Worm (Caenorhabditis elegans): ENCODE results near the gene W09G12.6.
"Not testable (repeated sequence)": the region's sequence is repeated elsewhere in the genome, so short reads cannot be mapped to it uniquely, and the experiment has no call there.

W09G12.6 gene

ce11 chrIV:1231589-1231988, at the start of gene W09G12.6:
W09G12.6 (plus strand) TSS chrIV:1231889.
- TF ChIP-seq blmp-1 (tag; optimal IDR thresholded peaks at IDR 0.05), result no peak
- no peak for TF ChIP-seq elt-3 (tag; optimal IDR thresholded peaks at IDR 0.05)
- no peak for TF ChIP-seq nhr-28 (tag; optimal IDR thresholded peaks at IDR 0.05)
- TF ChIP-seq ztf-11 (tag; optimal IDR thresholded peaks at IDR 0.05), result no peak
- TF ChIP-seq ceh-83 (GFP tag; optimal IDR thresholded peaks at IDR 0.05), result no peak
- TF ChIP-seq mab-5 (tag; optimal IDR thresholded peaks at IDR 0.05), result no peak
- TF ChIP-seq unc-62 (GFP tag; optimal IDR thresholded peaks at IDR 0.05), result no peak
- TF ChIP-seq pha-4 (tag; optimal IDR thresholded peaks at IDR 0.05), result no peak
- no peak for TF ChIP-seq ceh-43 (GFP tag; optimal IDR thresholded peaks at IDR 0.05)
- no peak for TF ChIP-seq cnd-1 (tag; optimal IDR thresholded peaks at IDR 0.05)
- no peak for TF ChIP-seq unc-120 (tag; optimal IDR thresholded peaks at IDR 0.05; ENCODE audit: poor library complexity, severe bottlenecking)
- TF ChIP-seq sptf-1 (tag; optimal IDR thresholded peaks at IDR 0.05), result no peak
- TF ChIP-seq mep-1 (tag; optimal IDR thresholded peaks at IDR 0.05), result no peak
- no peak for TF ChIP-seq ceh-39 (tag; optimal IDR thresholded peaks at IDR 0.05)
- no peak for TF ChIP-seq flh-1 (GFP tag; optimal IDR thresholded peaks at IDR 0.05)
- TF ChIP-seq M03D4.4 (tag; optimal IDR thresholded peaks at IDR 0.05), result no peak
- no peak for TF ChIP-seq unc-39 (tag; optimal IDR thresholded peaks at IDR 0.05)
- TF ChIP-seq lsy-2 (tag; optimal IDR thresholded peaks at IDR 0.05), result no peak

- TF ChIP-seq sptf-1, pha-4, lsy-2 (tag; optimal IDR thresholded peaks at IDR 0.05): not testable (repeated sequence)
Measured at ce11 chrIV:1182292-1182691, 49.4 kb upstream of the W09G12.6 start, which contains the start of gene rmif-2. rmif-2 (plus strand) TSS chrIV:1182592.

- not testable (repeated sequence) for TF ChIP-seq elt-3 (tag; optimal IDR thresholded peaks at IDR 0.05); ceh-39 (tag; optimal IDR thresholded peaks at IDR 0.05); flh-1 (GFP tag; optimal IDR thresholded peaks at IDR 0.05)
Measured at ce11 chrIV:1187502-1187901, 44.2 kb upstream of the W09G12.6 start, which contains the start of gene mdt-20. mdt-20 (plus strand) TSS chrIV:1187802.

- TF ChIP-seq pha-4 (tag; optimal IDR thresholded peaks at IDR 0.05), result no peak
Measured at ce11 chrIV:1192765-1193164, 38.9 kb upstream of the W09G12.6 start, which contains the start of gene spl-3. spl-3 (plus strand) TSS chrIV:1193065.

- TF ChIP-seq bed-3 (GFP tag; optimal IDR thresholded peaks at IDR 0.05) (no peak), nhr-237 (tag; optimal IDR thresholded peaks at IDR 0.05) (no peak), tbx-8 (GFP tag; optimal IDR thresholded peaks at IDR 0.05) (no peak), lin-13 (tag; optimal IDR thresholded peaks at IDR 0.05) (no peak), cnd-1 (tag; optimal IDR thresholded peaks at IDR 0.05) (no peak), pha-4 (tag; optimal IDR thresholded peaks at IDR 0.05) (no peak), unc-39 (tag; optimal IDR thresholded peaks at IDR 0.05) (no peak), nhr-76 (tag; optimal IDR thresholded peaks at IDR 0.05) (no peak), hlh-1 (tag; optimal IDR thresholded peaks at IDR 0.05) (no peak), flh-1 (GFP tag; optimal IDR thresholded peaks at IDR 0.05) (no peak), unc-62 (GFP tag; optimal IDR thresholded peaks at IDR 0.05) (no peak), sptf-1 (tag; optimal IDR thresholded peaks at IDR 0.05) (no peak), elt-3 (tag; optimal IDR thresholded peaks at IDR 0.05) (no peak), snpc-4 (tag; optimal IDR thresholded peaks at IDR 0.05) (no peak), sem-2 (GFP tag; optimal IDR thresholded peaks at IDR 0.05) (no peak), M03D4.4 (tag; optimal IDR thresholded peaks at IDR 0.05) (no peak), mep-1 (tag; optimal IDR thresholded peaks at IDR 0.05) (no peak), drap-1 (GFP tag; optimal IDR thresholded peaks at IDR 0.05) (no peak)
Measured at ce11 chrIV:1199501-1199900, 32.2 kb upstream of the W09G12.6 start.

- no peak for TF ChIP-seq ztf-11 (tag; optimal IDR thresholded peaks at IDR 0.05)
Measured at ce11 chrIV:1204870-1205269, 26.8 kb upstream of the W09G12.6 start, which contains the start of gene dsl-2. dsl-2 (minus strand) TSS chrIV:1204970.

- TF ChIP-seq ceh-39 (tag; optimal IDR thresholded peaks at IDR 0.05) (no peak), nhr-2 (tag; optimal IDR thresholded peaks at IDR 0.05) (no peak), zip-8 (tag; optimal IDR thresholded peaks at IDR 0.05) (no peak), elt-1 (tag; optimal IDR thresholded peaks at IDR 0.05; ENCODE audit: borderline replicate concordance, insufficient read depth) (no peak), nhr-12 (tag; optimal IDR thresholded peaks at IDR 0.05) (no peak), sem-2 (GFP tag; optimal IDR thresholded peaks at IDR 0.05) (no peak), ceh-83 (GFP tag; optimal IDR thresholded peaks at IDR 0.05) (no peak), ztf-11 (tag; optimal IDR thresholded peaks at IDR 0.05) (no peak), sptf-1 (tag; optimal IDR thresholded peaks at IDR 0.05) (no peak), drap-1 (GFP tag; optimal IDR thresholded peaks at IDR 0.05) (no peak), blmp-1 (tag; optimal IDR thresholded peaks at IDR 0.05) (no peak), lsy-2 (tag; optimal IDR thresholded peaks at IDR 0.05) (no peak), cnd-1 (tag; optimal IDR thresholded peaks at IDR 0.05) (no peak), unc-120 (tag; optimal IDR thresholded peaks at IDR 0.05; ENCODE audit: poor library complexity, severe bottlenecking) (no peak), flh-1 (GFP tag; optimal IDR thresholded peaks at IDR 0.05) (no peak), elt-3 (tag; optimal IDR thresholded peaks at IDR 0.05) (no peak), nhr-28 (tag; optimal IDR thresholded peaks at IDR 0.05) (no peak), hlh-1 (tag; optimal IDR thresholded peaks at IDR 0.05) (no peak), mep-1 (tag; optimal IDR thresholded peaks at IDR 0.05) (no peak), ham-2 (GFP tag; optimal IDR thresholded peaks at IDR 0.05) (no peak)
Measured at ce11 chrIV:1207980-1208379, 23.7 kb upstream of the W09G12.6 start, which contains the start of gene dsl-1. dsl-1 (minus strand) TSS chrIV:1208080.

Data from whole organism, mixed stage, embryonic.